Fruit fly (Drosophila melanogaster) whole organism, embryonic: Measurements from ENCODE around the gene Cpr92A.
A peak's percentile ranks its signal among the peaks of the same experiment; 100 is the strongest.

Source experiments
- B-H2 ChIP-seq: fragments of 200-800 bp; sonication (Bioruptor generic); optimal IDR thresholded peaks from 2 replicates; lab custom pipeline; 2018; ENCODE audit warnings: missing biosample characterization, mild to moderate bottlenecking, missing genetic modification characterization
- CG10543 ChIP-seq: fragments of 200-800 bp; sonication (Bioruptor generic); optimal IDR thresholded peaks from 3 replicates; lab custom pipeline; 2017; ENCODE audit warnings: missing biosample characterization, mild to moderate bottlenecking, missing genetic modification characterization, moderate library complexity
- CG12071 ChIP-seq: fragments of 200-800 bp; sonication (Bioruptor generic); optimal IDR thresholded peaks from 3 replicates; lab custom pipeline; 2018; ENCODE audit warnings: missing biosample characterization, mild to moderate bottlenecking, missing genetic modification characterization
- CG13296 ChIP-seq: fragments of 200-800 bp; sonication (Bioruptor generic); optimal IDR thresholded peaks from 3 replicates; lab custom pipeline; 2018; ENCODE audit warnings: missing biosample characterization, mild to moderate bottlenecking, missing genetic modification characterization
- CG13775 ChIP-seq: fragments of 200-800 bp; sonication (Bioruptor generic); optimal IDR thresholded peaks from 3 replicates; lab custom pipeline; 2017; ENCODE audit warnings: missing biosample characterization, mild to moderate bottlenecking, missing genetic modification characterization
- CG13894 ChIP-seq: fragments of 200-800 bp; sonication (Bioruptor generic); optimal IDR thresholded peaks from 3 replicates; lab custom pipeline; 2018; ENCODE audit warnings: missing biosample characterization, mild to moderate bottlenecking, missing genetic modification characterization, moderate library complexity
- CG14965 ChIP-seq: fragments of 200-800 bp; sonication (Bioruptor generic); optimal IDR thresholded peaks from 2 replicates; lab custom pipeline; 2016; ENCODE audit warnings: missing biosample characterization, missing genetic modification characterization, borderline replicate concordance
- CG2678 ChIP-seq: fragments of 200-800 bp; sonication (Bioruptor generic); optimal IDR thresholded peaks from 3 replicates; lab custom pipeline; 2019; ENCODE audit warnings: missing biosample characterization, mild to moderate bottlenecking, missing genetic modification characterization, moderate library complexity
- CG2712 ChIP-seq: fragments of 200-800 bp; optimal IDR thresholded peaks from 3 replicates; lab custom pipeline; 2019; ENCODE audit warnings: missing biosample characterization, mild to moderate bottlenecking, missing genetic modification characterization, moderate library complexity
- CG32532 ChIP-seq: fragments of 200-800 bp; sonication (Bioruptor generic); IDR thresholded peaks from 2 replicates; pipeline ENCODE4 v1.3.6; 2022; ENCODE audit warnings: missing biosample characterization, missing genetic modification characterization
- CG3281 ChIP-seq: fragments of 200-800 bp; sonication (Bioruptor generic); optimal IDR thresholded peaks from 3 replicates; lab custom pipeline; 2017; ENCODE audit warnings: missing biosample characterization, mild to moderate bottlenecking, missing genetic modification characterization
- CG3995 ChIP-seq: fragments of 200-800 bp; sonication (Bioruptor generic); optimal IDR thresholded peaks from 3 replicates; lab custom pipeline; 2016; ENCODE audit warnings: missing biosample characterization, missing genetic modification characterization
- CG7556 ChIP-seq: fragments of 200-800 bp; sonication (Bioruptor generic); optimal IDR thresholded peaks from 2 replicates; lab custom pipeline; 2017; ENCODE audit warnings: missing biosample characterization, mild to moderate bottlenecking, missing genetic modification characterization
- CG8281 ChIP-seq: fragments of 200-800 bp; sonication (Bioruptor generic); optimal IDR thresholded peaks from 2 replicates; lab custom pipeline; 2018; ENCODE audit warnings: missing biosample characterization, mild to moderate bottlenecking, missing genetic modification characterization, moderate library complexity
- CG8290 ChIP-seq, 3 experiments: fragments of 200-800 bp; sonication (Bioruptor generic); optimal IDR thresholded peaks; 2 replicates each; lab custom pipeline; 2016 to 2019; ENCODE audit warnings: missing biosample characterization in 3 of 3, missing genetic modification characterization in 3 of 3, mild to moderate bottlenecking in 2 of 3, moderate library complexity in 1 of 3
- CG8944 ChIP-seq: fragments of 200-800 bp; sonication (Bioruptor generic); optimal IDR thresholded peaks from 3 replicates; lab custom pipeline; 2016; ENCODE audit warnings: missing biosample characterization, missing genetic modification characterization
- D19B ChIP-seq: fragments of 200-800 bp; sonication (Bioruptor generic); optimal IDR thresholded peaks from 2 replicates; lab custom pipeline; 2017; ENCODE audit warnings: missing biosample characterization, mild to moderate bottlenecking, missing genetic modification characterization
- Ets65A ChIP-seq: fragments of 200-800 bp; sonication (Bioruptor generic); peaks from one replicate; lab custom pipeline; 2016; ENCODE audit warnings: missing biosample characterization, missing genetic modification characterization
- Fer2 ChIP-seq: fragments of 200-800 bp; sonication (Bioruptor generic); optimal IDR thresholded peaks from 2 replicates; lab custom pipeline; 2018; ENCODE audit warnings: missing biosample characterization, mild to moderate bottlenecking, missing genetic modification characterization, moderate library complexity
- GATAe ChIP-seq: fragments of 200-800 bp; sonication (Bioruptor generic); conservative IDR thresholded peaks from 2 replicates; pipeline ENCODE4 v1.3.6; 2022; ENCODE audit warnings: missing biosample characterization, missing genetic modification characterization
- HmgD ChIP-seq: fragments of 200-800 bp; sonication (Bioruptor generic); optimal IDR thresholded peaks from 3 replicates; lab custom pipeline; 2016; ENCODE audit warnings: missing biosample characterization, missing genetic modification characterization
- HmgZ ChIP-seq: fragments of 200-800 bp; sonication (Bioruptor generic); optimal IDR thresholded peaks from 2 replicates; lab custom pipeline; 2018; ENCODE audit warnings: missing biosample characterization, mild to moderate bottlenecking, missing genetic modification characterization
- Hr51 ChIP-seq, 2 experiments: fragments of 200-800 bp; sonication (Bioruptor generic); optimal IDR thresholded peaks; 2 replicates in 1 of 2; 3 replicates in 1 of 2; lab custom pipeline; 2016 to 2018; ENCODE audit warnings: missing biosample characterization in 2 of 2, missing genetic modification characterization in 2 of 2, mild to moderate bottlenecking in 1 of 2, moderate library complexity in 1 of 2
- NfI ChIP-seq: fragments of 200-800 bp; sonication (Bioruptor generic); optimal IDR thresholded peaks from 3 replicates; lab custom pipeline; 2018; ENCODE audit warnings: missing biosample characterization, mild to moderate bottlenecking, missing genetic modification characterization, moderate library complexity
- PHDP ChIP-seq: fragments of 200-800 bp; sonication (Bioruptor generic); optimal IDR thresholded peaks from 3 replicates; lab custom pipeline; 2018; ENCODE audit warnings: missing biosample characterization, mild to moderate bottlenecking, missing genetic modification characterization, moderate library complexity
- Pdp1 ChIP-seq, 2 experiments: fragments of 200-800 bp; sonication (Bioruptor generic); optimal IDR thresholded peaks; 3 replicates each; lab custom pipeline; 2016; ENCODE audit warnings: missing biosample characterization in 2 of 2, missing genetic modification characterization in 2 of 2, mild to moderate bottlenecking in 1 of 2, moderate library complexity in 1 of 2
- Sox100B ChIP-seq: fragments of 200-800 bp; sonication (Bioruptor generic); optimal IDR thresholded peaks from 3 replicates; lab custom pipeline; 2018; ENCODE audit warnings: missing biosample characterization, mild to moderate bottlenecking, missing genetic modification characterization
- Ssrp ChIP-seq: fragments of 200-800 bp; sonication (Bioruptor generic); optimal IDR thresholded peaks from 2 replicates; lab custom pipeline; 2018; ENCODE audit warnings: missing biosample characterization, mild to moderate bottlenecking, missing genetic modification characterization, moderate library complexity
- Vsx1 ChIP-seq: fragments of 200-800 bp; sonication (Bioruptor generic); optimal IDR thresholded peaks from 2 replicates; lab custom pipeline; 2017; ENCODE audit warnings: missing biosample characterization, mild to moderate bottlenecking, missing genetic modification characterization, missing genetic modification reagents
- abd-A ChIP-seq: fragments of 200-800 bp; sonication (Bioruptor generic); optimal IDR thresholded peaks from 3 replicates; lab custom pipeline; 2019; ENCODE audit warnings: missing biosample characterization, mild to moderate bottlenecking, missing genetic modification characterization, moderate library complexity
- caup ChIP-seq: fragments of 200-800 bp; sonication (Bioruptor generic); optimal IDR thresholded peaks from 3 replicates; lab custom pipeline; 2017; ENCODE audit warnings: missing biosample characterization, mild to moderate bottlenecking, missing genetic modification characterization, moderate library complexity; ENCODE audit not compliant: severe bottlenecking
- chif ChIP-seq, 2 experiments: fragments of 200-800 bp; sonication (Bioruptor generic); optimal IDR thresholded peaks; 3 replicates each; lab custom pipeline; 2016; ENCODE audit warnings: missing biosample characterization in 2 of 2, missing genetic modification characterization in 2 of 2
- chinmo ChIP-seq: fragments of 200-800 bp; sonication (Bioruptor generic); IDR thresholded peaks from 4 replicates; pipeline ENCODE4 v1.3.6; 2022; ENCODE audit warnings: missing biosample characterization, missing genetic modification characterization; ENCODE audit not compliant: partially characterized antibody
- cwo ChIP-seq: fragments of 200-800 bp; sonication (Bioruptor generic); optimal IDR thresholded peaks from 3 replicates; lab custom pipeline; 2017; ENCODE audit warnings: missing biosample characterization, missing genetic modification characterization, mild to moderate bottlenecking, moderate library complexity, missing genetic modification reagents
- ems ChIP-seq: fragments of 200-800 bp; sonication (Bioruptor generic); optimal IDR thresholded peaks from 3 replicates; lab custom pipeline; 2016; ENCODE audit warnings: missing biosample characterization, missing genetic modification characterization
- exex ChIP-seq: fragments of 200-800 bp; sonication (Bioruptor generic); optimal IDR thresholded peaks from 4 replicates; lab custom pipeline; 2018; ENCODE audit warnings: missing biosample characterization, mild to moderate bottlenecking, missing genetic modification characterization, moderate library complexity
- eyg ChIP-seq: fragments of 200-800 bp; sonication (Bioruptor generic); optimal IDR thresholded peaks from 3 replicates; lab custom pipeline; 2016; ENCODE audit warnings: missing biosample characterization, missing genetic modification characterization
- grau ChIP-seq: fragments of 200-800 bp; optimal IDR thresholded peaks from 3 replicates; lab custom pipeline; 2019; ENCODE audit warnings: missing biosample characterization, mild to moderate bottlenecking, missing genetic modification characterization, moderate library complexity
- gro ChIP-seq: fragments of 200-800 bp; sonication (Bioruptor generic); optimal IDR thresholded peaks from 2 replicates; lab custom pipeline; 2016; ENCODE audit warnings: missing biosample characterization, missing genetic modification characterization
- gsb-n ChIP-seq: fragments of 200-800 bp; sonication (Bioruptor generic); optimal IDR thresholded peaks from 3 replicates; lab custom pipeline; 2018; ENCODE audit warnings: missing biosample characterization, mild to moderate bottlenecking, missing genetic modification characterization
- hkb ChIP-seq, 2 experiments: fragments of 200-800 bp in 1 of 2; fragments of >200 bp in 1 of 2; sonication (Bioruptor generic) in 1 of 2; IDR thresholded peaks in 1 of 2; optimal IDR thresholded peaks in 1 of 2; 2 replicates each; pipeline versions ENCODE4 v1.3.6 to Lab custom; 2017 to 2022; ENCODE audit warnings: missing biosample characterization in 1 of 2, missing genetic modification characterization in 1 of 2
- lab ChIP-seq: fragments of 200-800 bp; sonication (Bioruptor generic); optimal IDR thresholded peaks from 3 replicates; lab custom pipeline; 2017; ENCODE audit warnings: missing biosample characterization, missing genetic modification characterization, mild to moderate bottlenecking, moderate library complexity, missing genetic modification reagents
- mirr ChIP-seq: fragments of 200-800 bp; sonication (Bioruptor generic); optimal IDR thresholded peaks from 3 replicates; lab custom pipeline; 2018; ENCODE audit warnings: missing biosample characterization, mild to moderate bottlenecking, missing genetic modification characterization
- onecut ChIP-seq: fragments of 200-800 bp; sonication (Bioruptor generic); IDR thresholded peaks from 2 replicates; pipeline ENCODE4 v1.3.6; 2022; ENCODE audit warnings: missing biosample characterization, missing genetic modification characterization
- sens-2 ChIP-seq: fragments of 200-800 bp; sonication (Bioruptor generic); IDR thresholded peaks from 2 replicates; pipeline ENCODE4 v1.3.6; 2022; ENCODE audit warnings: missing biosample characterization, missing genetic modification characterization
- stc ChIP-seq: fragments of 200-800 bp; sonication (Bioruptor generic); IDR thresholded peaks from 2 replicates; pipeline ENCODE4 v1.3.6; 2022; ENCODE audit warnings: missing biosample characterization, missing genetic modification characterization
- sug ChIP-seq: fragments of 200-800 bp; optimal IDR thresholded peaks from 2 replicates; lab custom pipeline; 2019; ENCODE audit warnings: missing biosample characterization, mild to moderate bottlenecking, missing genetic modification characterization, moderate library complexity
- unpg ChIP-seq: fragments of 200-800 bp; sonication (Bioruptor generic); optimal IDR thresholded peaks from 3 replicates; lab custom pipeline; 2018; ENCODE audit warnings: missing biosample characterization, mild to moderate bottlenecking, missing genetic modification characterization, moderate library complexity

Gene Cpr92A

dm6 chr3R:19622005-19622404 is 23.2 kb upstream of the Cpr92A start:
- peak; percentile 41 for TF ChIP-seq CG32532 (GFP tag; lab: Robert Waterston, UW)
- TF ChIP-seq B-H2 = peak; percentile 3
- peak; percentile 50 for TF ChIP-seq HmgZ (tag; lab: Kevin White, UChicago)
- TF ChIP-seq sug (tag; lab: Kevin White, UChicago) = peak; percentile 84
- no peak for TF ChIP-seq gsb-n (tag; lab: Kevin White, UChicago)
- TF ChIP-seq D19B (GFP tag; lab: Kevin White, UChicago) = no peak
- TF ChIP-seq eyg = no peak
- TF ChIP-seq CG13775 (GFP tag; lab: Kevin White, UChicago) = no peak
- TF ChIP-seq caup (GFP tag; lab: Kevin White, UChicago) = peak; percentile 4
- peak; percentile 11; the same call in 1 of the 2 replicates for TF ChIP-seq stc (GFP tag; lab: Robert Waterston, UW)
- TF ChIP-seq HmgD (GFP tag; lab: Kevin White, UChicago) = no peak
- no peak for TF ChIP-seq CG8290 (GFP tag; optimal IDR thresholded peaks at IDR 0.05; lab: Kevin White, UChicago)
- peak in 1 of 2 experiments; percentile 40 for TF ChIP-seq CG8290 (tag; optimal IDR thresholded peaks at IDR 0.05; lab: Kevin White, UChicago)
- TF ChIP-seq exex (tag; lab: Kevin White, UChicago) = peak; percentile 100
- TF ChIP-seq CG12071 (GFP tag; lab: Kevin White, UChicago) = peak; percentile 20
- TF ChIP-seq Ets65A (GFP tag; lab: Kevin White, UChicago) = no peak
- no peak for TF ChIP-seq CG7556 (GFP tag; lab: Kevin White, UChicago)
- TF ChIP-seq CG8944 (GFP tag; lab: Kevin White, UChicago) = no peak
- TF ChIP-seq CG3995 = no peak
- TF ChIP-seq Sox100B = no peak
- TF ChIP-seq CG10543 (GFP tag; lab: Kevin White, UChicago) = peak; percentile 56
- TF ChIP-seq CG13894 (tag; lab: Kevin White, UChicago) = peak; percentile 6
- no peak for TF ChIP-seq CG8281
- TF ChIP-seq CG13296 (GFP tag; lab: Kevin White, UChicago) = peak; percentile 24
- no peak for TF ChIP-seq chif (GFP tag; optimal IDR thresholded peaks at IDR 0.05; lab: Kevin White, UChicago)
- TF ChIP-seq Vsx1 (GFP tag; lab: Kevin White, UChicago) = peak; percentile 73
- peak; percentile 35 for TF ChIP-seq PHDP (tag; lab: Kevin White, UChicago)
- peak in 1 of 2 experiments; percentile 5 for TF ChIP-seq Hr51 (GFP tag; optimal IDR thresholded peaks at IDR 0.05; lab: Kevin White, UChicago)
- TF ChIP-seq lab (GFP tag; lab: Kevin White, UChicago) = peak; percentile 39
- peak; percentile 16 for TF ChIP-seq NfI (GFP tag; lab: Kevin White, UChicago)
- no peak for TF ChIP-seq abd-A (tag; lab: Kevin White, UChicago)
- peak; percentile 77; the same call in 1 of the 2 replicates for TF ChIP-seq GATAe
- TF ChIP-seq CG2712 (tag; lab: Kevin White, UChicago) = no peak
- TF ChIP-seq CG3281 = peak; percentile 25
- TF ChIP-seq mirr (GFP tag; lab: Kevin White, UChicago) = peak; percentile 97
- TF ChIP-seq sens-2 (GFP tag; lab: Robert Waterston, UW) = peak; percentile 74
- TF ChIP-seq onecut = no peak
- no peak for TF ChIP-seq Ssrp (tag; lab: Kevin White, UChicago)
- TF ChIP-seq grau (tag; lab: Kevin White, UChicago) = peak; percentile 3
- peak in 1 of 2 experiments; percentile 38 for TF ChIP-seq Pdp1 (GFP tag; optimal IDR thresholded peaks at IDR 0.05; lab: Kevin White, UChicago)
- TF ChIP-seq cwo = peak; percentile 82
- 0 out of 4 replicates have a peak, but pooled peaks have one; percentile 39 for TF ChIP-seq chinmo (GFP tag; lab: Robert Waterston, UW)
- peak; percentile 6 for TF ChIP-seq Fer2 (tag; lab: Kevin White, UChicago)
- no peak for TF ChIP-seq hkb (optimal IDR thresholded peaks at IDR 0.05; lab: Kevin White, UChicago)
- TF ChIP-seq hkb (GFP tag; IDR thresholded peaks at IDR 0.05; lab: Robert Waterston, UW) = peak; percentile 27; the same call in 1 of the 2 replicates
- peak; percentile 32 for TF ChIP-seq CG2678 (tag; lab: Kevin White, UChicago)
- peak; percentile 10 for TF ChIP-seq unpg (GFP tag; lab: Kevin White, UChicago)
- TF ChIP-seq CG14965 (GFP tag; lab: Kevin White, UChicago) = no peak
- no peak for TF ChIP-seq ems (GFP tag; lab: Kevin White, UChicago)
- TF ChIP-seq gro = peak; percentile 85
